Worm (Caenorhabditis elegans) whole organism, late embryonic: ENCODE measurements around the gene cec-8.

ENCODE experiments used
- ceh-19 ChIP-seq: fragments of 200-800 bp; sonication (Bioruptor generic); optimal IDR thresholded peaks from 2 replicates; lab custom pipeline; 2018; ENCODE audit warnings: mild to moderate bottlenecking, missing genetic modification characterization, missing compliant biosample characterization
- ceh-30 ChIP-seq: fragments of 150-350 bp; optimal IDR thresholded peaks from 2 replicates; lab custom pipeline; 2014; ENCODE audit warnings: missing biosample characterization, missing genetic modification characterization
- ceh-9 ChIP-seq: sonication (generic microtip); optimal IDR thresholded peaks from 2 replicates; lab custom pipeline; 2016; ENCODE audit warnings: mild to moderate bottlenecking, missing genetic modification characterization, inconsistent platforms, missing compliant biosample characterization
- elt-4 ChIP-seq: sonication (generic microtip); optimal IDR thresholded peaks from 2 replicates; lab custom pipeline; 2016; ENCODE audit warnings: missing genetic modification characterization, missing compliant biosample characterization
- hlh-30 ChIP-seq: sonication (generic microtip); optimal IDR thresholded peaks from 2 replicates; lab custom pipeline; 2017; ENCODE audit warnings: antibody characterized with exemption, missing genetic modification characterization, missing compliant biosample characterization; ENCODE audit not compliant: insufficient read depth
- pag-3 ChIP-seq: sonication (generic microtip); optimal IDR thresholded peaks from 2 replicates; lab custom pipeline; 2016; ENCODE audit warnings: missing compliant biosample characterization, missing genetic modification characterization, borderline replicate concordance
- pha-4 ChIP-seq: fragments of 150-350 bp; optimal IDR thresholded peaks from 2 replicates; lab custom pipeline; 2018; ENCODE audit warnings: missing biosample characterization, missing genetic modification reagents, missing genetic modification characterization

DNA sequence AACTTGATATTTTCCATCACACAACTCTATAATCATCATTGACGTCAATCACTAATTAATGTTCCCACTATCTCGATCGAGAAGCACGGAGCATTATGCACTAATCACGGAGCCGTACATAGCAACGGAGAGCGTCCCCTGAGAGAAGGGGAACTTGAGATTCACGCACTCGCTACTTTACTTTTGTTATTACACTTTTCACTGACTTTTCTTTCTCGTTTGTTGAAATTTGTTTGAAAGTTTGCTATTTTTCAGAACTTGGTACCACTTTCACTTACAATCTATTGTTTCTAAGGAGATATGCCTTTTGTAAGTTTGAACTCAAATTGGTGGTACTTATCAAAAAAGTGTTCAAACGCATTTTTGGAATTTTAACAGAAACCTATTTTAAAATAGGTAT lies 15.0 kb downstream of the cec-8 start, which contains the start of gene Y55B1BR.8:
- TF ChIP-seq ceh-30 (tag; lab: Kevin White, UChicago) (no peak), hlh-30 (tag; lab: Kevin White, UChicago) (no peak), pha-4 (tag; lab: Kevin White, UChicago) (no peak), ceh-19 (GFP tag; lab: Kevin White, UChicago) (no peak), ceh-9 (tag; lab: Kevin White, UChicago) (no peak), elt-4 (no peak), pag-3 (tag; lab: Kevin White, UChicago) (no peak)
